Worm (Caenorhabditis elegans) whole organism, early embryonic: ENCODE measurements around the gene K01A12.2.
"Not testable (repeated sequence)": the region's sequence is repeated elsewhere in the genome, so short reads cannot be mapped to it uniquely, and the experiment has no call there.

Source experiments
- ama-1 ChIP-seq: fragments of 150-350 bp; optimal IDR thresholded peaks from 2 replicates; lab custom pipeline; 2014
- ceh-13 ChIP-seq: fragments of 200-800 bp; sonication (Bioruptor generic); optimal IDR thresholded peaks from 2 replicates; lab custom pipeline; 2018; ENCODE audit warnings: mild to moderate bottlenecking, missing genetic modification characterization, missing compliant biosample characterization
- hmg-4 ChIP-seq: fragments of 200-800 bp; sonication (Bioruptor generic); optimal IDR thresholded peaks from 2 replicates; lab custom pipeline; 2018; ENCODE audit warnings: mild to moderate bottlenecking, missing genetic modification characterization, missing compliant biosample characterization
- tbx-11 ChIP-seq: fragments of 200-800 bp; sonication (Bioruptor generic); IDR thresholded peaks from 2 replicates; pipeline ENCODE4 v1.3.6; 2022; ENCODE audit warnings: missing genetic modification characterization, missing compliant biosample characterization
- tbx-37 ChIP-seq: fragments of 200-800 bp; sonication (Bioruptor generic); conservative IDR thresholded peaks from 2 replicates; pipeline ENCODE4 v1.3.6; 2022; ENCODE audit warnings: missing genetic modification reagents, missing genetic modification characterization, missing compliant biosample characterization
- tra-4 ChIP-seq: sonication (generic microtip); optimal IDR thresholded peaks from 2 replicates; lab custom pipeline; 2017; ENCODE audit warnings: missing genetic modification characterization, missing compliant biosample characterization

DNA sequence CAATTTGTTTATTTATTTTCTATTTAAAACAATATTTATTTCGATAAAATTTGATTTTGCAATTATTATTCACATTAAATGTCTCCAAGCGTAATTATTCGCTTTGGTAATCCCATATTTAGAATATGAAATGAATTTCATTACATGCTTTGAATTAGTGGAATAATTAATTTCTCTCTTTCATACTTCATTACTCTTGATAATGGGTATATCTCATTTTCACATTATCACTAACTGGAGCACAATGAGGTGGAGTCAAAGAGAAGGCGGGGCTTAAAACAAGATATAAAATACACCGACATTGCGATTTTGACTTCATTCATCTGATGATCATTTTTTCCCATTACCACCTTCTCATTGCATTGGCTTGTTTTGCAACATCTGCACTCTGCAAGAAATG, 2.5 kb upstream of the K01A12.2 start, which contains the start of gene K01A12.4:
- not testable (repeated sequence) for TF ChIP-seq ceh-13 (GFP tag; lab: Kevin White, UChicago); tbx-37 (GFP tag; lab: Robert Waterston, UW); hmg-4; tra-4; tbx-11 (GFP tag; lab: Robert Waterston, UW); ama-1 (lab: Kevin White, UChicago)
